Worm (Caenorhabditis elegans) whole organism, L1 larva: ENCODE data around the gene phf-15.
A peak's percentile ranks its signal among the peaks of the same experiment; 100 is the strongest.

Experiments
- ama-1 ChIP-seq: fragments of 150-350 bp; optimal IDR thresholded peaks from 2 replicates; lab custom pipeline; 2014
- dpl-1 ChIP-seq, 3 experiments: fragments of 150-350 bp in 2 of 3; sonication (generic microtip) in 1 of 3; optimal IDR thresholded peaks; 2 replicates each; lab custom pipeline; 2014 to 2017; ENCODE audit warnings: missing biosample characterization in 3 of 3, missing genetic modification characterization in 3 of 3, missing genetic modification reagents in 3 of 3
- efl-1 ChIP-seq, 4 experiments: fragments of 150-350 bp; optimal IDR thresholded peaks in 3 of 4; peaks in 1 of 4; 1 replicate in 1 of 4; 2 replicates in 3 of 4; lab custom pipeline; 2014; ENCODE audit warnings: missing biosample characterization in 2 of 4, missing genetic modification characterization in 2 of 4, missing genetic modification reagents in 2 of 4
- hlh-17 ChIP-seq: fragments of 200-800 bp; sonication (Bioruptor generic); optimal IDR thresholded peaks from 2 replicates; lab custom pipeline; 2018; ENCODE audit warnings: missing genetic modification characterization, mild to moderate bottlenecking, missing compliant biosample characterization, moderate library complexity, borderline replicate concordance
- lin-35 ChIP-seq, 2 experiments: fragments of 150-350 bp; optimal IDR thresholded peaks; 2 replicates each; lab custom pipeline; 2014; ENCODE audit warnings: missing biosample characterization in 2 of 2, missing genetic modification characterization in 2 of 2, missing genetic modification reagents in 2 of 2
- mdl-1 ChIP-seq, 2 experiments: fragments of 150-350 bp; optimal IDR thresholded peaks; 2 replicates each; lab custom pipeline; 2014 to 2017; ENCODE audit warnings: missing biosample characterization in 2 of 2, missing genetic modification characterization in 2 of 2, inconsistent platforms in 1 of 2
- nhr-237 ChIP-seq: fragments of 150-350 bp; optimal IDR thresholded peaks from 2 replicates; lab custom pipeline; 2014; ENCODE audit warnings: missing biosample characterization, missing genetic modification characterization
- nhr-90 ChIP-seq: sonication (generic microtip); optimal IDR thresholded peaks from 2 replicates; lab custom pipeline; 2016; ENCODE audit warnings: mild to moderate bottlenecking, missing genetic modification characterization, missing compliant biosample characterization; ENCODE audit not compliant: poor library complexity
- unc-62 ChIP-seq: fragments of 150-350 bp; optimal IDR thresholded peaks from 2 replicates; lab custom pipeline; 2014; ENCODE audit warnings: missing biosample characterization, missing genetic modification reagents, missing genetic modification characterization

DNA sequence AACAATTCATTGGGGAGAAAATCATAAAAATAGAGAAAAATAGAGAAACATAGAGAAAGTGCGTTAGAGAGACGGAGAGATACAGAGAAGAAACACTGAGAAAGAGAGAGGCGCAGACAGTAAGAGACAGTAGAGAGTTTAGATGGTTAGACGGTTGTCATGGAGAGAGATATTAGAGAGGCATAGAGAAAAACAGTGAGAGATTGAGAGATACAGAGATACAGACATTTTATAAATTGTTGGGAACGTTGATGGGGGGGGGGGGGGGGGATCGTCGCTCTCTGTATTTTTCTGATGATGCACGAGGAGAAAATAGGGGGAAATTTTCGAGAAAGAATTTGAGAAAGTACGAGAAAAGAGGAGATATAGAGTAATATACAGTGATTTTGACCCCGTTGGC is 43.3 kb upstream of the phf-15 start:
- TF ChIP-seq mdl-1 (tag; optimal IDR thresholded peaks at IDR 0.05; lab: Kevin White, UChicago) (no peak), hlh-17 (no peak), ama-1 (no peak), unc-62 (GFP tag; lab: Kevin White, UChicago) (no peak), nhr-237 (peak; percentile 21), efl-1 (optimal IDR thresholded peaks at IDR 0.05; lab: Kevin White, UChicago) (peak; percentile 88 to 95), efl-1 (GFP tag; optimal IDR thresholded peaks at IDR 0.05 in 1 of 2; lab: Kevin White, UChicago) (peak; percentile 63 to 97), nhr-90 (tag; lab: Kevin White, UChicago) (peak; percentile 94), dpl-1 (GFP tag; optimal IDR thresholded peaks at IDR 0.05; lab: Kevin White, UChicago) (peak; percentile 52 to 69 (median 53)), lin-35 (GFP tag; optimal IDR thresholded peaks at IDR 0.05; lab: Kevin White, UChicago) (peak; percentile 57 to 86)
